Worm (Caenorhabditis elegans): ENCODE data around the gene M04D8.5.

ce11 chrIII:10018007-10018406 lies 15.1 kb downstream of the M04D8.5 start:
- TF ChIP-seq ham-2 (GFP tag; optimal IDR thresholded peaks at IDR 0.05) (no peak), cnd-1 (tag; optimal IDR thresholded peaks at IDR 0.05) (no peak), pha-4 (tag; optimal IDR thresholded peaks at IDR 0.05) (no peak), nhr-237 (tag; optimal IDR thresholded peaks at IDR 0.05) (no peak), snpc-4 (tag; optimal IDR thresholded peaks at IDR 0.05) (no peak), sem-2 (GFP tag; optimal IDR thresholded peaks at IDR 0.05) (no peak), mab-5 (tag; optimal IDR thresholded peaks at IDR 0.05) (no peak), blmp-1 (tag; optimal IDR thresholded peaks at IDR 0.05) (no peak), ztf-11 (tag; optimal IDR thresholded peaks at IDR 0.05) (no peak), unc-62 (GFP tag; optimal IDR thresholded peaks at IDR 0.05) (no peak), unc-39 (tag; optimal IDR thresholded peaks at IDR 0.05) (no peak), flh-1 (GFP tag; optimal IDR thresholded peaks at IDR 0.05) (no peak)

All from whole organism, mixed stage, embryonic.